Worm (Caenorhabditis elegans) whole organism, L4/young adult: ENCODE measurements around the gene Y50D7A.10.

Experiments used
- W03F9.2 ChIP-seq: fragments of 150-350 bp; optimal IDR thresholded peaks from 2 replicates; lab custom pipeline; 2014; ENCODE audit warnings: missing biosample characterization, missing genetic modification characterization
- dao-5 ChIP-seq: sonication (generic microtip); optimal IDR thresholded peaks from 2 replicates; lab custom pipeline; 2016; ENCODE audit warnings: missing genotype, missing genetic modification characterization, moderate library complexity, missing compliant biosample characterization

ce11 chrIII:292340-292739 lies 22.9 kb upstream of the Y50D7A.10 start, which contains the start of gene Y50D7A.1:
- TF ChIP-seq dao-5 (tag; lab: Kevin White, UChicago) = no peak
- no peak for TF ChIP-seq W03F9.2 (tag; lab: Kevin White, UChicago)
